Worm (Caenorhabditis elegans): Measurements from ENCODE around the gene Y54G2A.32.

Y54G2A.32 gene

ce11 chrIV:2805525-2805924 is 1.8 kb downstream of the Y54G2A.32 start, which contains the start of gene Y54G2A.45 (continued):
- TF ChIP-seq nhr-48 (tag; optimal IDR thresholded peaks at IDR 0.05): peak; percentile 84
- TF ChIP-seq Y75B8A.6 (GFP tag; IDR thresholded peaks at IDR 0.05): peak; percentile 57; the same call in 1 of the 2 replicates
- peak; percentile 52; the same call in 1 of the 2 replicates for TF ChIP-seq nhr-41 (GFP tag; IDR thresholded peaks at IDR 0.05)
- TF ChIP-seq unc-130 (GFP tag; optimal IDR thresholded peaks at IDR 0.05): peak; percentile 65
- peak; percentile 78 for TF ChIP-seq mep-1 (tag; optimal IDR thresholded peaks at IDR 0.05)
- no peak for TF ChIP-seq zip-11 (GFP tag; IDR thresholded peaks at IDR 0.05)
- peak; percentile 74; the same call in 1 of the 2 replicates for TF ChIP-seq saeg-2 (GFP tag; IDR thresholded peaks at IDR 0.05)
- TF ChIP-seq nhr-76 (tag; optimal IDR thresholded peaks at IDR 0.05): no peak
- TF ChIP-seq lin-13 (GFP tag; optimal IDR thresholded peaks at IDR 0.05): peak; percentile 87
- no peak for TF ChIP-seq snpc-4 (tag; optimal IDR thresholded peaks at IDR 0.05)
- peak; percentile 77 for TF ChIP-seq mxl-3 (GFP tag; optimal IDR thresholded peaks at IDR 0.05)
- TF ChIP-seq ceh-62 (tag; optimal IDR thresholded peaks at IDR 0.05): no peak
- peak; percentile 3 for TF ChIP-seq nhr-6 (tag; optimal IDR thresholded peaks at IDR 0.05)
- peak; percentile 78 for TF ChIP-seq php-3 (GFP tag; IDR thresholded peaks at IDR 0.05)
- TF ChIP-seq dmd-9 (GFP tag; IDR thresholded peaks at IDR 0.05): peak; percentile 72; the same call in 1 of the 2 replicates
- TF ChIP-seq daf-16 (GFP tag; optimal IDR thresholded peaks at IDR 0.05): peak; percentile 60 to 78
- peak; percentile 89 for TF ChIP-seq daf-16 (tag; optimal IDR thresholded peaks at IDR 0.05)
- TF ChIP-seq zip-2 (tag; optimal IDR thresholded peaks at IDR 0.05): peak; percentile 65
- peak; percentile 78 for TF ChIP-seq arid-1 (GFP tag; conservative IDR thresholded peaks at IDR 0.05)
- no peak for TF ChIP-seq nhr-237 (tag; optimal IDR thresholded peaks at IDR 0.05)
- TF ChIP-seq lim-7 (GFP tag; IDR thresholded peaks at IDR 0.05): peak; percentile 81
- TF ChIP-seq dpl-1 (GFP tag; optimal IDR thresholded peaks at IDR 0.05): peak; percentile 25
- peak; percentile 89 for TF ChIP-seq tra-1 (GFP tag; IDR thresholded peaks at IDR 0.05)
- peak; percentile 88 for TF ChIP-seq dve-1 (tag; optimal IDR thresholded peaks at IDR 0.05; ENCODE audit: insufficient read depth)
- no peak for TF ChIP-seq lin-15B (tag; optimal IDR thresholded peaks at IDR 0.05)
- TF ChIP-seq lin-1 (GFP tag; IDR thresholded peaks at IDR 0.05): no peak
- TF ChIP-seq ztf-11 (tag; optimal IDR thresholded peaks at IDR 0.05): no peak
- no peak for TF ChIP-seq nhr-25 (tag; optimal IDR thresholded peaks at IDR 0.05; ENCODE audit: borderline replicate concordance, insufficient read depth)
- TF ChIP-seq sdz-12 (GFP tag; optimal IDR thresholded peaks at IDR 0.05): no peak
- peak; percentile 2 for TF ChIP-seq R02D3.7 (tag; optimal IDR thresholded peaks at IDR 0.05)
- TF ChIP-seq unc-62 (GFP tag; optimal IDR thresholded peaks at IDR 0.05 in 1 of 2): no peak
- TF ChIP-seq unc-62 (tag; optimal IDR thresholded peaks at IDR 0.05): no peak
- peak; percentile 85 for TF ChIP-seq hlh-11 (tag; optimal IDR thresholded peaks at IDR 0.05)
- 0 out of 2 replicates have a peak, but pooled peaks have one; percentile 28 for TF ChIP-seq F44E2.7 (GFP tag; IDR thresholded peaks at IDR 0.05)
- TF ChIP-seq cey-2 (tag; optimal IDR thresholded peaks at IDR 0.05; ENCODE audit: borderline replicate concordance, insufficient read depth): no peak
- TF ChIP-seq rbr-2 (tag; optimal IDR thresholded peaks at IDR 0.05): peak; percentile 51
- no peak for TF ChIP-seq ceh-32 (tag; optimal IDR thresholded peaks at IDR 0.05; ENCODE audit: poor library complexity)
- TF ChIP-seq Y105C5A.15 (GFP tag; IDR thresholded peaks at IDR 0.05): no peak
- peak; percentile 90 for TF ChIP-seq pqm-1 (tag; optimal IDR thresholded peaks at IDR 0.05)
- peak; percentile 63; the same call in 1 of the 2 replicates for TF ChIP-seq hmg-1.1 (GFP tag; IDR thresholded peaks at IDR 0.05)
- peak; percentile 60 for TF ChIP-seq T26A8.4 (GFP tag; IDR thresholded peaks at IDR 0.05)
- TF ChIP-seq mes-2 (tag; optimal IDR thresholded peaks at IDR 0.05; ENCODE audit: poor library complexity, severe bottlenecking): peak; percentile 77
- no peak for TF ChIP-seq lin-39 (tag; optimal IDR thresholded peaks at IDR 0.05)
- no peak for TF ChIP-seq skn-1 (tag; optimal IDR thresholded peaks at IDR 0.05)
- no peak for TF ChIP-seq ama-1 (optimal IDR thresholded peaks at IDR 0.05)
- TF ChIP-seq pha-4 (GFP tag; IDR thresholded peaks at IDR 0.05): peak; percentile 80
- no peak for TF ChIP-seq pha-4 (tag; optimal IDR thresholded peaks at IDR 0.05)
- no peak for TF ChIP-seq daf-12 (tag; optimal IDR thresholded peaks at IDR 0.05)
- peak; percentile 55 for TF ChIP-seq nhr-11 (tag; optimal IDR thresholded peaks at IDR 0.05)
- TF ChIP-seq daf-8 (GFP tag; IDR thresholded peaks at IDR 0.05): no peak
- TF ChIP-seq attf-4 (tag; optimal IDR thresholded peaks at IDR 0.05): no peak
- TF ChIP-seq aly-2 (tag; optimal IDR thresholded peaks at IDR 0.05): no peak
- peak; percentile 62 for TF ChIP-seq spr-3 (GFP tag; optimal IDR thresholded peaks at IDR 0.05)
